Fruit fly (Drosophila melanogaster) S2 (cell line): ENCODE results near the gene CG17134.

Experiments used
- CG8478 ChIP-seq: fragments of >200 bp; optimal IDR thresholded peaks from 2 replicates; lab custom pipeline; 2018
- CTCF ChIP-seq, 2 experiments: fragments of >200 bp; optimal IDR thresholded peaks; 2 replicates each; lab custom pipeline; 2018

dm6 chr2L:10846944-10847343 is 26.4 kb downstream of the CG17134 start, which contains the start of gene Porin2:
- no peak for TF ChIP-seq CTCF (optimal IDR thresholded peaks at IDR 0.05; lab: Kevin White, UChicago)
- no peak for TF ChIP-seq CG8478
